Fruit fly (Drosophila melanogaster) whole organism, embryonic: Measurements from ENCODE around the gene Mct1.

ENCODE experiments used
- Atf3 ChIP-seq: fragments of 200-800 bp; sonication (Bioruptor generic); optimal IDR thresholded peaks from 3 replicates; lab custom pipeline; 2016; ENCODE audit warnings: missing biosample characterization, missing genetic modification characterization
- BtbVII ChIP-seq: fragments of 200-800 bp; sonication (Bioruptor generic); optimal IDR thresholded peaks from 3 replicates; lab custom pipeline; 2017; ENCODE audit warnings: missing biosample characterization, mild to moderate bottlenecking, missing genetic modification characterization
- CG10979 ChIP-seq: fragments of 200-800 bp; sonication (Bioruptor generic); optimal IDR thresholded peaks from 2 replicates; lab custom pipeline; 2018; ENCODE audit warnings: missing biosample characterization, mild to moderate bottlenecking, missing genetic modification characterization, moderate library complexity
- CG11723 ChIP-seq: fragments of 200-800 bp; sonication (Bioruptor generic); optimal IDR thresholded peaks from 2 replicates; lab custom pipeline; 2017; ENCODE audit warnings: missing biosample characterization, mild to moderate bottlenecking, missing genetic modification characterization
- CG12769 ChIP-seq: fragments of 200-800 bp; sonication (Bioruptor generic); optimal IDR thresholded peaks from 2 replicates; lab custom pipeline; 2019; ENCODE audit warnings: missing biosample characterization, mild to moderate bottlenecking, missing genetic modification characterization, moderate library complexity
- CG12942 ChIP-seq: fragments of 200-800 bp; sonication (Bioruptor generic); optimal IDR thresholded peaks from 3 replicates; lab custom pipeline; 2016; ENCODE audit warnings: missing biosample characterization, missing genetic modification characterization
- CG14014 ChIP-seq: fragments of 200-800 bp; sonication (Bioruptor generic); IDR thresholded peaks from 2 replicates; pipeline ENCODE4 v1.3.6; 2022; ENCODE audit warnings: missing biosample characterization, missing genetic modification characterization
- CG15269 ChIP-seq: fragments of 200-800 bp; sonication (Bioruptor generic); optimal IDR thresholded peaks from 2 replicates; lab custom pipeline; 2018; ENCODE audit warnings: missing biosample characterization, mild to moderate bottlenecking, missing genetic modification characterization, moderate library complexity
- CG17612 ChIP-seq: fragments of 200-800 bp; sonication (Bioruptor generic); IDR thresholded peaks from 2 replicates; pipeline ENCODE4 v1.3.6; 2022; ENCODE audit warnings: missing biosample characterization, missing genetic modification characterization
- CG17912 ChIP-seq: fragments of 200-800 bp; sonication (Bioruptor generic); optimal IDR thresholded peaks from 2 replicates; lab custom pipeline; 2018; ENCODE audit warnings: missing biosample characterization, mild to moderate bottlenecking, missing genetic modification characterization
- CG1792 ChIP-seq: fragments of 200-800 bp; sonication (Bioruptor generic); optimal IDR thresholded peaks from 2 replicates; lab custom pipeline; 2016; ENCODE audit warnings: missing biosample characterization, missing genetic modification characterization
- CG2120 ChIP-seq: fragments of 200-800 bp; sonication (Bioruptor generic); optimal IDR thresholded peaks from 3 replicates; lab custom pipeline; 2016; ENCODE audit warnings: missing biosample characterization, missing genetic modification characterization
- CG30431 ChIP-seq: fragments of 200-800 bp; sonication (Bioruptor generic); optimal IDR thresholded peaks from 2 replicates; lab custom pipeline; 2017; ENCODE audit warnings: missing biosample characterization, missing genetic modification characterization
- CG3281 ChIP-seq: fragments of 200-800 bp; sonication (Bioruptor generic); optimal IDR thresholded peaks from 3 replicates; lab custom pipeline; 2017; ENCODE audit warnings: missing biosample characterization, mild to moderate bottlenecking, missing genetic modification characterization
- CG43689 ChIP-seq: fragments of 200-800 bp; sonication (Bioruptor generic); IDR thresholded peaks from 2 replicates; pipeline ENCODE4 v1.3.6; 2022; ENCODE audit warnings: missing biosample characterization, missing genetic modification characterization
- CG4707 ChIP-seq: fragments of 200-800 bp; sonication (Bioruptor generic); optimal IDR thresholded peaks from 2 replicates; lab custom pipeline; 2018; ENCODE audit warnings: missing biosample characterization, mild to moderate bottlenecking, missing genetic modification characterization, moderate library complexity
- CG5180 ChIP-seq: fragments of 200-800 bp; sonication (Bioruptor generic); optimal IDR thresholded peaks from 3 replicates; lab custom pipeline; 2017; ENCODE audit warnings: missing biosample characterization, missing genetic modification characterization, mild to moderate bottlenecking, moderate library complexity, missing genetic modification reagents
- CG6813 ChIP-seq: fragments of 200-800 bp; sonication (Bioruptor generic); optimal IDR thresholded peaks from 2 replicates; lab custom pipeline; 2017; ENCODE audit warnings: missing biosample characterization, missing genetic modification characterization, mild to moderate bottlenecking, moderate library complexity, missing genetic modification reagents
- CG7357 ChIP-seq: fragments of 200-800 bp; sonication (Bioruptor generic); IDR thresholded peaks from 3 replicates; pipeline ENCODE4 v1.3.6; 2022; ENCODE audit warnings: missing biosample characterization, missing genetic modification characterization
- D19B ChIP-seq: fragments of 200-800 bp; sonication (Bioruptor generic); optimal IDR thresholded peaks from 2 replicates; lab custom pipeline; 2017; ENCODE audit warnings: missing biosample characterization, mild to moderate bottlenecking, missing genetic modification characterization
- Dad ChIP-seq: fragments of 200-800 bp; sonication (Bioruptor generic); optimal IDR thresholded peaks from 3 replicates; lab custom pipeline; 2016; ENCODE audit warnings: missing biosample characterization, missing genetic modification characterization
- Dip3 ChIP-seq: fragments of 200-800 bp; sonication (Bioruptor generic); optimal IDR thresholded peaks from 3 replicates; lab custom pipeline; 2016; ENCODE audit warnings: missing biosample characterization, missing genetic modification characterization
- E2f1 ChIP-seq: fragments of 200-800 bp; sonication (Bioruptor generic); IDR thresholded peaks from 2 replicates; pipeline ENCODE4 v1.3.6; 2022; ENCODE audit warnings: missing biosample characterization, missing genetic modification characterization
- Ets97D ChIP-seq: fragments of 200-800 bp; sonication (Bioruptor generic); optimal IDR thresholded peaks from 3 replicates; lab custom pipeline; 2016; ENCODE audit warnings: missing biosample characterization, missing genetic modification characterization
- GATAe ChIP-seq: fragments of 200-800 bp; sonication (Bioruptor generic); conservative IDR thresholded peaks from 2 replicates; pipeline ENCODE4 v1.3.6; 2022; ENCODE audit warnings: missing biosample characterization, missing genetic modification characterization
- Hey ChIP-seq: fragments of 200-800 bp; sonication (Bioruptor generic); optimal IDR thresholded peaks from 3 replicates; lab custom pipeline; 2018; ENCODE audit warnings: missing biosample characterization, mild to moderate bottlenecking, missing genetic modification characterization
- Mad ChIP-seq: fragments of 200-800 bp; sonication (Bioruptor generic); optimal IDR thresholded peaks from 2 replicates; lab custom pipeline; 2016; ENCODE audit warnings: missing biosample characterization, missing genetic modification characterization
- Max ChIP-seq: fragments of 200-800 bp; sonication (Bioruptor generic); optimal IDR thresholded peaks from 2 replicates; lab custom pipeline; 2016; ENCODE audit warnings: missing biosample characterization, mild to moderate bottlenecking, missing genetic modification characterization
- Med ChIP-seq: fragments of 200-800 bp; sonication (Bioruptor generic); peaks from one replicate; lab custom pipeline; 2016; ENCODE audit warnings: missing biosample characterization, missing genetic modification characterization, mild to moderate bottlenecking, inconsistent platforms, moderate library complexity
- Pdp1 ChIP-seq, 2 experiments: fragments of 200-800 bp; sonication (Bioruptor generic); optimal IDR thresholded peaks; 3 replicates each; lab custom pipeline; 2016; ENCODE audit warnings: missing biosample characterization in 2 of 2, missing genetic modification characterization in 2 of 2, mild to moderate bottlenecking in 1 of 2, moderate library complexity in 1 of 2
- Scr ChIP-seq: fragments of 200-800 bp; sonication (Bioruptor generic); IDR thresholded peaks from 2 replicates; pipeline ENCODE4 v1.3.6; 2022; ENCODE audit warnings: missing biosample characterization, missing genetic modification characterization; ENCODE audit not compliant: partially characterized antibody
- Tbp ChIP-seq: fragments of >200 bp; optimal IDR thresholded peaks from 2 replicates; lab custom pipeline; 2018; ENCODE audit warnings: missing biosample characterization, missing genetic modification characterization
- amos ChIP-seq: fragments of 200-800 bp; sonication (Bioruptor generic); IDR thresholded peaks from 2 replicates; pipeline ENCODE4 v1.3.6; 2022; ENCODE audit warnings: missing biosample characterization, missing genetic modification characterization; ENCODE audit not compliant: partially characterized antibody
- cas ChIP-seq: fragments of 200-800 bp; sonication (Bioruptor generic); IDR thresholded peaks from 2 replicates; pipeline ENCODE4 v1.3.6; 2022; ENCODE audit warnings: missing biosample characterization, missing genetic modification characterization
- cato ChIP-seq: fragments of 200-800 bp; sonication (Bioruptor generic); optimal IDR thresholded peaks from 2 replicates; lab custom pipeline; 2016; ENCODE audit warnings: missing biosample characterization, missing genetic modification characterization, borderline replicate concordance
- cwo ChIP-seq: fragments of 200-800 bp; sonication (Bioruptor generic); optimal IDR thresholded peaks from 3 replicates; lab custom pipeline; 2017; ENCODE audit warnings: missing biosample characterization, missing genetic modification characterization, mild to moderate bottlenecking, moderate library complexity, missing genetic modification reagents
- exex ChIP-seq: fragments of 200-800 bp; sonication (Bioruptor generic); optimal IDR thresholded peaks from 4 replicates; lab custom pipeline; 2018; ENCODE audit warnings: missing biosample characterization, mild to moderate bottlenecking, missing genetic modification characterization, moderate library complexity
- grau ChIP-seq: fragments of 200-800 bp; optimal IDR thresholded peaks from 3 replicates; lab custom pipeline; 2019; ENCODE audit warnings: missing biosample characterization, mild to moderate bottlenecking, missing genetic modification characterization, moderate library complexity
- her ChIP-seq: fragments of 200-800 bp; sonication (Bioruptor generic); optimal IDR thresholded peaks from 2 replicates; lab custom pipeline; 2016; ENCODE audit warnings: missing biosample characterization, missing genetic modification characterization
- kah ChIP-seq: fragments of 200-800 bp; sonication (Bioruptor generic); optimal IDR thresholded peaks from 2 replicates; lab custom pipeline; 2018; ENCODE audit warnings: missing biosample characterization, mild to moderate bottlenecking, missing genetic modification characterization
- lmd ChIP-seq: fragments of 200-800 bp; sonication (Bioruptor generic); IDR thresholded peaks from 2 replicates; pipeline ENCODE4 v1.3.6; 2022; ENCODE audit warnings: missing biosample characterization, missing genetic modification characterization
- p53 ChIP-seq: fragments of 200-800 bp; sonication (Bioruptor generic); optimal IDR thresholded peaks from 2 replicates; lab custom pipeline; 2016; ENCODE audit warnings: missing biosample characterization, missing genetic modification characterization
- ranshi ChIP-seq: fragments of 200-800 bp; sonication (Bioruptor generic); IDR thresholded peaks from 2 replicates; pipeline ENCODE4 v1.3.6; 2022; ENCODE audit warnings: missing biosample characterization, missing genetic modification characterization
- repo ChIP-seq: fragments of 200-800 bp; sonication (Bioruptor generic); optimal IDR thresholded peaks from 2 replicates; lab custom pipeline; 2016; ENCODE audit warnings: missing biosample characterization, missing genetic modification characterization
- sd ChIP-seq: fragments of 200-800 bp; sonication (Bioruptor generic); optimal IDR thresholded peaks from 3 replicates; lab custom pipeline; 2018; ENCODE audit warnings: missing biosample characterization, mild to moderate bottlenecking, missing genetic modification characterization, moderate library complexity
- seq ChIP-seq: fragments of 200-800 bp; sonication (Bioruptor generic); IDR thresholded peaks from 2 replicates; pipeline ENCODE4 v1.3.6; 2022; ENCODE audit warnings: missing biosample characterization, missing genetic modification characterization
- sna ChIP-seq: fragments of 200-800 bp; sonication (Bioruptor generic); IDR thresholded peaks from 2 replicates; pipeline ENCODE4 v1.3.6; 2022; ENCODE audit warnings: missing biosample characterization, missing genetic modification characterization; ENCODE audit not compliant: partially characterized antibody
- toy ChIP-seq: fragments of 200-800 bp; sonication (Bioruptor generic); IDR thresholded peaks from 2 replicates; pipeline ENCODE4 v1.3.6; 2022; ENCODE audit warnings: missing biosample characterization, missing genetic modification characterization
- tx ChIP-seq: fragments of 200-800 bp; sonication (Bioruptor generic); optimal IDR thresholded peaks from 2 replicates; lab custom pipeline; 2016; ENCODE audit warnings: missing biosample characterization, missing genetic modification characterization
- vnd ChIP-seq: fragments of 200-800 bp; sonication (Bioruptor generic); IDR thresholded peaks from 3 replicates; pipeline ENCODE4 v1.3.6; 2022; ENCODE audit warnings: missing biosample characterization, missing genetic modification characterization; ENCODE audit not compliant: partially characterized antibody
- wor ChIP-seq: fragments of 200-800 bp; sonication (Bioruptor generic); IDR thresholded peaks from 2 replicates; pipeline ENCODE4 v1.3.6; 2022; ENCODE audit warnings: missing biosample characterization, missing genetic modification characterization

The Mct1 gene

dm6 chrX:2161020-2161419 is 28.0 kb upstream of the Mct1 start (continued):
- TF ChIP-seq grau (tag; lab: Kevin White, UChicago) (peak; percentile 8), CG5180 (no peak), CG43689 (GFP tag; lab: Robert Waterston, UW) (no peak), CG2120 (peak; percentile 55), CG30431 (GFP tag; lab: Kevin White, UChicago) (no peak), Med (GFP tag; lab: Kevin White, UChicago) (peak; percentile 72), Hey (tag; lab: Kevin White, UChicago) (peak; percentile 82), CG7357 (GFP tag; lab: Robert Waterston, UW) (no peak), Max (GFP tag; lab: Kevin White, UChicago) (no peak), CG3281 (peak; percentile 16), CG1792 (GFP tag; lab: Kevin White, UChicago) (no peak), Mad (no peak), CG14014 (GFP tag; lab: Robert Waterston, UW) (peak; percentile 30; the same call in 1 of the 2 replicates), GATAe (peak; percentile 82), BtbVII (GFP tag; lab: Kevin White, UChicago) (peak; percentile 23), vnd (GFP tag; lab: Robert Waterston, UW) (no peak), Dad (GFP tag; lab: Kevin White, UChicago) (no peak), cato (GFP tag; lab: Kevin White, UChicago) (no peak), D19B (GFP tag; lab: Kevin White, UChicago) (no peak), kah (GFP tag; lab: Kevin White, UChicago) (no peak), Ets97D (GFP tag; lab: Kevin White, UChicago) (no peak), exex (peak; percentile 70), CG15269 (tag; lab: Kevin White, UChicago) (peak; percentile 46), repo (GFP tag; lab: Kevin White, UChicago) (no peak), cas (GFP tag; lab: Robert Waterston, UW) (no peak), CG12942 (GFP tag; lab: Kevin White, UChicago) (no peak), CG6813 (GFP tag; lab: Kevin White, UChicago) (peak; percentile 9), cwo (GFP tag; lab: Kevin White, UChicago) (peak; percentile 55), lmd (peak; percentile 27; the same call in 1 of the 2 replicates), tx (GFP tag; lab: Kevin White, UChicago) (no peak), CG17612 (GFP tag; lab: Robert Waterston, UW) (no peak), Dip3 (GFP tag; lab: Kevin White, UChicago) (no peak), Atf3 (GFP tag; lab: Kevin White, UChicago) (no peak), amos (GFP tag; lab: Robert Waterston, UW) (no peak), her (GFP tag; lab: Kevin White, UChicago) (no peak), Pdp1 (GFP tag; optimal IDR thresholded peaks at IDR 0.05; lab: Kevin White, UChicago) (no peak), CG11723 (GFP tag; lab: Kevin White, UChicago) (no peak), Tbp (no peak), wor (GFP tag; lab: Robert Waterston, UW) (no peak), ranshi (GFP tag; lab: Robert Waterston, UW) (no peak), CG17912 (GFP tag; lab: Kevin White, UChicago) (no peak), CG12769 (peak; percentile 66), sd (tag; lab: Kevin White, UChicago) (peak; percentile 37), CG4707 (GFP tag; lab: Kevin White, UChicago) (no peak), CG10979 (tag; lab: Kevin White, UChicago) (no peak), sna (no peak), Scr (no peak), toy (GFP tag; lab: Robert Waterston, UW) (no peak), E2f1 (GFP tag; lab: Robert Waterston, UW) (no peak), p53 (GFP tag; lab: Kevin White, UChicago) (no peak), seq (GFP tag; lab: Robert Waterston, UW) (no peak)
